Worm (Caenorhabditis elegans) whole organism, early embryonic: ENCODE results near the gene R04B5.7.

Experiments used
- B0310.2 ChIP-seq: sonication (generic microtip); optimal IDR thresholded peaks from 2 replicates; lab custom pipeline; 2016; ENCODE audit warnings: mild to moderate bottlenecking, missing genetic modification characterization, missing compliant biosample characterization
- F13C5.2 ChIP-seq: sonication (generic microtip); optimal IDR thresholded peaks from 2 replicates; lab custom pipeline; 2017; ENCODE audit warnings: mild to moderate bottlenecking, missing genetic modification characterization, inconsistent platforms, missing compliant biosample characterization
- aly-1 ChIP-seq: sonication (generic microtip); optimal IDR thresholded peaks from 2 replicates; lab custom pipeline; 2016; ENCODE audit warnings: missing genetic modification characterization, missing compliant biosample characterization
- ama-1 ChIP-seq: fragments of 150-350 bp; optimal IDR thresholded peaks from 2 replicates; lab custom pipeline; 2014
- ceh-13 ChIP-seq: fragments of 200-800 bp; sonication (Bioruptor generic); optimal IDR thresholded peaks from 2 replicates; lab custom pipeline; 2018; ENCODE audit warnings: mild to moderate bottlenecking, missing genetic modification characterization, missing compliant biosample characterization
- ceh-36 ChIP-seq: sonication (generic microtip); optimal IDR thresholded peaks from 2 replicates; lab custom pipeline; 2016; ENCODE audit warnings: missing genetic modification characterization, inconsistent platforms, missing compliant biosample characterization
- ets-7 ChIP-seq: sonication (generic microtip); optimal IDR thresholded peaks from 2 replicates; lab custom pipeline; 2016; ENCODE audit warnings: missing genotype, missing genetic modification characterization, missing compliant biosample characterization
- flt-1 ChIP-seq: fragments of 200-800 bp; sonication (Bioruptor generic); IDR thresholded peaks from 2 replicates; pipeline ENCODE4 v1.3.6; 2022; ENCODE audit warnings: missing genetic modification characterization, missing compliant biosample characterization
- hmbx-1 ChIP-seq: sonication (generic microtip); optimal IDR thresholded peaks from 2 replicates; lab custom pipeline; 2016; ENCODE audit warnings: mild to moderate bottlenecking, missing genetic modification characterization, missing compliant biosample characterization
- hmg-4 ChIP-seq: fragments of 200-800 bp; sonication (Bioruptor generic); optimal IDR thresholded peaks from 2 replicates; lab custom pipeline; 2018; ENCODE audit warnings: mild to moderate bottlenecking, missing genetic modification characterization, missing compliant biosample characterization
- hnd-1 ChIP-seq: sonication (generic microtip); optimal IDR thresholded peaks from 2 replicates; lab custom pipeline; 2016; ENCODE audit warnings: missing genetic modification characterization, missing compliant biosample characterization
- pes-1 ChIP-seq: fragments of 200-800 bp; sonication (Bioruptor generic); IDR thresholded peaks from 2 replicates; pipeline ENCODE4 v1.3.6; 2022; ENCODE audit warnings: missing genetic modification reagents, missing genetic modification characterization, missing compliant biosample characterization
- scrt-1 ChIP-seq: fragments of 200-800 bp; sonication (Bioruptor generic); IDR thresholded peaks from 2 replicates; pipeline ENCODE4 v1.3.6; 2022; ENCODE audit warnings: missing genetic modification characterization, missing compliant biosample characterization
- sea-1 ChIP-seq: fragments of 200-800 bp; sonication (Bioruptor generic); conservative IDR thresholded peaks from 2 replicates; pipeline ENCODE4 v1.3.6; 2022; ENCODE audit warnings: missing genetic modification characterization, missing compliant biosample characterization
- tbx-11 ChIP-seq: fragments of 200-800 bp; sonication (Bioruptor generic); IDR thresholded peaks from 2 replicates; pipeline ENCODE4 v1.3.6; 2022; ENCODE audit warnings: missing genetic modification characterization, missing compliant biosample characterization
- tbx-37 ChIP-seq: fragments of 200-800 bp; sonication (Bioruptor generic); conservative IDR thresholded peaks from 2 replicates; pipeline ENCODE4 v1.3.6; 2022; ENCODE audit warnings: missing genetic modification reagents, missing genetic modification characterization, missing compliant biosample characterization
- tra-4 ChIP-seq: sonication (generic microtip); optimal IDR thresholded peaks from 2 replicates; lab custom pipeline; 2017; ENCODE audit warnings: missing genetic modification characterization, missing compliant biosample characterization

The R04B5.7 gene

ce11 chrV:10105412-10105811 is 15.1 kb upstream of the R04B5.7 start, which contains the start of gene C08B6.2:
Gene C08B6.2, plus strand, starts transcription at chrV:10105712.
- TF ChIP-seq tbx-11 (GFP tag; lab: Robert Waterston, UW) (no peak), F13C5.2 (tag; lab: Kevin White, UChicago) (no peak), hmg-4 (GFP tag; lab: Kevin White, UChicago) (no peak), scrt-1 (GFP tag; lab: Robert Waterston, UW) (no peak), B0310.2 (tag; lab: Kevin White, UChicago) (no peak), tbx-37 (GFP tag; lab: Robert Waterston, UW) (no peak), flt-1 (no peak), aly-1 (tag; lab: Kevin White, UChicago) (no peak), sea-1 (GFP tag; lab: Robert Waterston, UW) (no peak), ceh-13 (GFP tag; lab: Kevin White, UChicago) (no peak), pes-1 (GFP tag; lab: Robert Waterston, UW) (no peak), hmbx-1 (no peak), hnd-1 (tag; lab: Kevin White, UChicago) (no peak), ama-1 (lab: Kevin White, UChicago) (no peak), ets-7 (tag; lab: Kevin White, UChicago) (no peak), tra-4 (tag; lab: Kevin White, UChicago) (no peak)

ce11 chrV:10104785-10105310 is 14.5 kb upstream of the R04B5.7 start, which contains the start of gene ugt-17:
Gene ugt-17, minus strand, starts transcription at chrV:10104964.
- TF ChIP-seq scrt-1 (GFP tag; lab: Robert Waterston, UW) (no peak), F13C5.2 (tag; lab: Kevin White, UChicago) (no peak), hmg-4 (GFP tag; lab: Kevin White, UChicago) (no peak), B0310.2 (tag; lab: Kevin White, UChicago) (no peak), tra-4 (tag; lab: Kevin White, UChicago) (no peak), sea-1 (GFP tag; lab: Robert Waterston, UW) (no peak), ceh-36 (no peak)

- TF ChIP-seq pes-1 (GFP tag; lab: Robert Waterston, UW) (no peak), tbx-11 (GFP tag; lab: Robert Waterston, UW) (no peak), hmg-4 (GFP tag; lab: Kevin White, UChicago) (no peak), tra-4 (tag; lab: Kevin White, UChicago) (no peak), sea-1 (GFP tag; lab: Robert Waterston, UW) (no peak), flt-1 (no peak), F13C5.2 (tag; lab: Kevin White, UChicago) (no peak), tbx-37 (GFP tag; lab: Robert Waterston, UW) (no peak), ceh-13 (GFP tag; lab: Kevin White, UChicago) (no peak), hnd-1 (tag; lab: Kevin White, UChicago) (no peak), aly-1 (tag; lab: Kevin White, UChicago) (no peak), ets-7 (tag; lab: Kevin White, UChicago) (no peak), scrt-1 (GFP tag; lab: Robert Waterston, UW) (no peak), ama-1 (lab: Kevin White, UChicago) (no peak), hmbx-1 (no peak), ceh-36 (no peak), B0310.2 (tag; lab: Kevin White, UChicago) (no peak)
These were observed 13.4 kb upstream of the R04B5.7 start for ce11 chrV:10103811-10104210.

ce11 chrV:10101916-10102315 is 11.6 kb upstream of the R04B5.7 start, which contains the start of gene C08B6.14:
Gene C08B6.14, minus strand, starts transcription at chrV:10102016.
- no peak for TF ChIP-seq tra-4 (tag; lab: Kevin White, UChicago)
- TF ChIP-seq hmg-4 (GFP tag; lab: Kevin White, UChicago): no peak
- TF ChIP-seq pes-1 (GFP tag; lab: Robert Waterston, UW): no peak

- no peak for TF ChIP-seq pes-1 (GFP tag; lab: Robert Waterston, UW)
- TF ChIP-seq ceh-36: no peak
- no peak for TF ChIP-seq tra-4 (tag; lab: Kevin White, UChicago)
- no peak for TF ChIP-seq aly-1 (tag; lab: Kevin White, UChicago)
- no peak for TF ChIP-seq ceh-13 (GFP tag; lab: Kevin White, UChicago)
- TF ChIP-seq sea-1 (GFP tag; lab: Robert Waterston, UW): no peak
- TF ChIP-seq hmg-4 (GFP tag; lab: Kevin White, UChicago): no peak
- TF ChIP-seq ama-1 (lab: Kevin White, UChicago): no peak
- TF ChIP-seq tbx-11 (GFP tag; lab: Robert Waterston, UW): no peak
- TF ChIP-seq scrt-1 (GFP tag; lab: Robert Waterston, UW): no peak
- TF ChIP-seq hmbx-1: no peak
- TF ChIP-seq flt-1: no peak
- no peak for TF ChIP-seq F13C5.2 (tag; lab: Kevin White, UChicago)
- no peak for TF ChIP-seq hnd-1 (tag; lab: Kevin White, UChicago)
- no peak for TF ChIP-seq ets-7 (tag; lab: Kevin White, UChicago)
These were observed 8.1 kb upstream of the R04B5.7 start, which contains the start of gene ugt-47 for ce11 chrV:10098429-10098828. Gene ugt-47, minus strand, starts transcription at chrV:10098597.

- TF ChIP-seq hmbx-1 (no peak), hnd-1 (tag; lab: Kevin White, UChicago) (no peak), tra-4 (tag; lab: Kevin White, UChicago) (no peak), tbx-11 (GFP tag; lab: Robert Waterston, UW) (no peak), pes-1 (GFP tag; lab: Robert Waterston, UW) (no peak), F13C5.2 (tag; lab: Kevin White, UChicago) (no peak), ets-7 (tag; lab: Kevin White, UChicago) (no peak), flt-1 (no peak), ceh-13 (GFP tag; lab: Kevin White, UChicago) (no peak), ama-1 (lab: Kevin White, UChicago) (no peak), hmg-4 (GFP tag; lab: Kevin White, UChicago) (no peak), tbx-37 (GFP tag; lab: Robert Waterston, UW) (no peak), ceh-36 (no peak), B0310.2 (tag; lab: Kevin White, UChicago) (no peak), scrt-1 (GFP tag; lab: Robert Waterston, UW) (no peak), aly-1 (tag; lab: Kevin White, UChicago) (no peak), sea-1 (GFP tag; lab: Robert Waterston, UW) (no peak)
These were observed 6.6 kb upstream of the R04B5.7 start for ce11 chrV:10096932-10097331.
